Worm (Caenorhabditis elegans): ENCODE measurements around the gene arr-1.

The arr-1 gene

DNA sequence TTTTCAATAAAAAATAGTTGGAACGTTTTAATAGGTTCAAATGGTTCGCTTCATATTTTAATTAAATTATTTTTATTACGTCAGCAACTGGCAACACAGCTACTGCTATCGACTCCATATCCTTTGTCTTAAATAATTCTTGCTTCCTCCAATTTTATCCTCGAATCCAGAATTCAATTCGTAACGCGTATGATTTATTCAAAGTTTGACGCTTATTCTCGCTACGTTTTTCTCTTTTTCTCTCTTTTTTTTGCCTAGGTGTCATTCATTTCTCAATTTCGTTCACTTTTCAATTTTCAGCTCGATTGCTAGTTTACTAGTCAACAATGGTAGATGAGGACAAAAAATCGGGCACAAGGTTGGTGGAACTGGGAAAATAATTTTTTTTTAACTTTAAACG is at the start of gene arr-1:
TSS of gene arr-1 (plus strand) at position 301 of the 400 bp plus-strand sequence.
- no peak for TF ChIP-seq R02D3.7 (tag; optimal IDR thresholded peaks at IDR 0.05)
- TF ChIP-seq ceh-28 (tag; optimal IDR thresholded peaks at IDR 0.05), result no peak
- no peak for TF ChIP-seq ztf-4 (tag; optimal IDR thresholded peaks at IDR 0.05)
- no peak for TF ChIP-seq nhr-76 (tag; optimal IDR thresholded peaks at IDR 0.05)
- no peak for TF ChIP-seq snpc-4 (tag; optimal IDR thresholded peaks at IDR 0.05)
- TF ChIP-seq ZK546.5 (tag; optimal IDR thresholded peaks at IDR 0.05), result no peak
- no peak for TF ChIP-seq fkh-2 (tag; optimal IDR thresholded peaks at IDR 0.05)
- no peak for TF ChIP-seq lin-39 (tag; optimal IDR thresholded peaks at IDR 0.05)
- TF ChIP-seq ama-1 (optimal IDR thresholded peaks at IDR 0.05), result no peak
- TF ChIP-seq lsy-12 (tag; optimal IDR thresholded peaks at IDR 0.05), result no peak

DNA sequence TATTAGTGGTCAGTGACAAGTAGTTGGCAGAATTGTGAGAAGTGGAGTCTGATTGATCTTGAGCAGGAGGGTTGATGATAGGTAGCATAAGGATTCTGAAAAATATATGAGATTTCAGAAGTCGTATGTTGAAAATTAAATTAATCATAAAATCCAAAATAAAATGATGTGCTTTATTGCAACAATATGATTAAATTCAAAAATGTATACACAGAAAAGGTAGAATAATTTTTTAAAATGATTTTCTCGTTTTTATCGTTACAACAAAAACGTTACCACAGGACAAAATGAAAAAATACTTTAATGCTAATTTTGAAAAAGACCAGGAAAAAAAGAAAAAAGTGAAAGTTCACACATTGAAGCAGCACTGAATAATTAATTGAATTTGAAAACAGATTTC is 48.1 kb upstream of the arr-1 start, which contains the start of gene ZC13.10:
TSS of gene ZC13.10 (minus strand) at position 101 of the 400 bp plus-strand sequence.
- no peak for TF ChIP-seq zag-1 (tag; optimal IDR thresholded peaks at IDR 0.05)
- TF ChIP-seq unc-39 (tag; optimal IDR thresholded peaks at IDR 0.05), result no peak
- no peak for TF ChIP-seq eor-1 (tag; optimal IDR thresholded peaks at IDR 0.05)
- no peak for TF ChIP-seq ceh-82 (tag; optimal IDR thresholded peaks at IDR 0.05)
- TF ChIP-seq ceh-28 (tag; optimal IDR thresholded peaks at IDR 0.05), result no peak
- no peak for TF ChIP-seq mdl-1 (tag; optimal IDR thresholded peaks at IDR 0.05)
- no peak for TF ChIP-seq ama-1 (optimal IDR thresholded peaks at IDR 0.05)
- TF ChIP-seq R02D3.7 (tag; optimal IDR thresholded peaks at IDR 0.05), result no peak
- no peak for TF ChIP-seq ceh-16 (tag; optimal IDR thresholded peaks at IDR 0.05)
- TF ChIP-seq daf-12 (tag; optimal IDR thresholded peaks at IDR 0.05), result no peak

- TF ChIP-seq nhr-43 (tag; optimal IDR thresholded peaks at IDR 0.05; ENCODE audit: poor library complexity, severe bottlenecking) (no peak), lsy-12 (tag; optimal IDR thresholded peaks at IDR 0.05) (no peak), fkh-10 (GFP tag; optimal IDR thresholded peaks at IDR 0.05) (peak; percentile 24), nhr-28 (tag; optimal IDR thresholded peaks at IDR 0.05) (no peak), aly-2 (tag; optimal IDR thresholded peaks at IDR 0.05) (no peak), mml-1 (tag; optimal IDR thresholded peaks at IDR 0.05) (no peak), hmg-11 (tag; optimal IDR thresholded peaks at IDR 0.05) (peak; percentile 20), ceh-82 (tag; optimal IDR thresholded peaks at IDR 0.05) (no peak), pqm-1 (tag; optimal IDR thresholded peaks at IDR 0.05) (no peak), nhr-23 (tag; optimal IDR thresholded peaks at IDR 0.05) (no peak), ceh-9 (tag; optimal IDR thresholded peaks at IDR 0.05) (no peak), ztf-11 (tag; optimal IDR thresholded peaks at IDR 0.05) (no peak)
Measured at ce11 chrX:910337-910736, 40.2 kb upstream of the arr-1 start.

- no peak for TF ChIP-seq ceh-28 (tag; optimal IDR thresholded peaks at IDR 0.05)
- TF ChIP-seq fos-1 (tag; optimal IDR thresholded peaks at IDR 0.05), result no peak
- no peak for TF ChIP-seq pha-4 (tag; optimal IDR thresholded peaks at IDR 0.05)
- no peak for TF ChIP-seq egl-5 (tag; optimal IDR thresholded peaks at IDR 0.05)
- TF ChIP-seq fkh-2 (tag; optimal IDR thresholded peaks at IDR 0.05), result no peak
Measured at ce11 chrX:912564-912963, 38.0 kb upstream of the arr-1 start.

ce11 chrX:912990-913389 is 37.6 kb upstream of the arr-1 start, which contains the start of gene F35H12.6:
TSS of gene F35H12.6 (plus strand) at chrX:913290.
- TF ChIP-seq fkh-2 (tag; optimal IDR thresholded peaks at IDR 0.05) (no peak), skn-1 (tag; optimal IDR thresholded peaks at IDR 0.05) (no peak), pqm-1 (tag; optimal IDR thresholded peaks at IDR 0.05) (no peak), nfya-1 (tag; optimal IDR thresholded peaks at IDR 0.05; ENCODE audit: insufficient read depth) (no peak), nhr-77 (tag; optimal IDR thresholded peaks at IDR 0.05) (no peak), snpc-4 (tag; optimal IDR thresholded peaks at IDR 0.05) (no peak), ceh-16 (tag; optimal IDR thresholded peaks at IDR 0.05) (no peak), lin-15B (tag; optimal IDR thresholded peaks at IDR 0.05) (no peak), tbx-2 (tag; optimal IDR thresholded peaks at IDR 0.05) (no peak), unc-62 (GFP tag; optimal IDR thresholded peaks at IDR 0.05) (no peak), nhr-11 (tag; optimal IDR thresholded peaks at IDR 0.05) (no peak), nhr-23 (tag; optimal IDR thresholded peaks at IDR 0.05) (no peak), sea-2 (GFP tag; optimal IDR thresholded peaks at IDR 0.05) (no peak), ama-1 (optimal IDR thresholded peaks at IDR 0.05) (no peak), jun-1 (tag; optimal IDR thresholded peaks at IDR 0.05) (no peak)
